Fruit fly (Drosophila melanogaster): ENCODE data around the gene Hakai.

Gene Hakai

DNA sequence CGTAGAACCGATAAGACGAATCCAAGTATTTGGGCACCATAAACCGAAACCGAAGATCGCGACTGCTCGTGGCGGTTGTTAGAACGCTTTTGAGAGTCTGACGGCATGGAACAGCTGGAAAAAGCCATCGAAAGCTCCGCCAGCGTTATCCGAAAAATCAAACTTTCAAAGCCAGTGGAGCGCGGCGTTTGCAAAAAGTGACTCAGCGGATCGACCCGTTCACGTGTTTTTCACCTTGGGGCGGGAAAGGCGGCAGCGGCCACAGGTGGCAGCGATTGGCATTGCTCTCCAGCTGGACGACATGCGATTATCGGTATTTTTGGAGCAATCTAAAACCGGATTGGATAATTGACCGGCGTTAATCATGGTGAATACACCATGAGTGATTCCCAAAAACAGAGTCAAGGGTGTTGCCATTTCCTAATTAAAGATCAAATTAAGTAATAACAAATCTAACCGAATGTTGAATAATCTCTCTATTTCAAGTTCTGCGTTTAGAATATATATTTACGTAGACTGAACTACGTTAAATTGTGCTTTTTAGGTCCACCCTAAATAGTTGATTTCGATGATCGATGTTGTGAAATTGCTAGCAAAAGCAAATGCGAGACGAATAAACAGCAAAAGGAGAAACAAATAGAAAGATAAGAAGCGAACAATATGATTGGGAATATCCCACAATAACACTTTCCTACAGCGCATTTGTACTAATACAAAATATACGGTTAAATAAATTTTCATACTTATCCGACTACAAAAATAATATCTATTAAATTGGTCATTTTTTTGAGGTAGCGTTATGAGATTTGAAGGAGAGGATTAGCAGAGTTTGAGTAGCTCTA is 35.2 kb downstream of the Hakai start, which contains the start of gene CG10337 (continued):
- TF ChIP-seq cato (GFP tag; optimal IDR thresholded peaks at IDR 0.05; ENCODE audit: borderline replicate concordance) (no peak), crc (GFP tag; optimal IDR thresholded peaks at IDR 0.05) (no peak), CG5180 (GFP tag; optimal IDR thresholded peaks at IDR 0.05) (peak; percentile 37), CG11560 (tag; IDR thresholded peaks at IDR 0.05) (no peak), CG3995 (GFP tag; optimal IDR thresholded peaks at IDR 0.05) (peak; percentile 83), gem (tag; optimal IDR thresholded peaks at IDR 0.05) (peak; percentile 70), CG7372 (GFP tag; IDR thresholded peaks at IDR 0.05) (no peak), CG11085 (GFP tag; IDR thresholded peaks at IDR 0.05) (0 out of 2 replicates have a peak, but pooled peaks have one; percentile 26), Myb (GFP tag; optimal IDR thresholded peaks at IDR 0.05) (peak; percentile 24), pum (GFP tag; optimal IDR thresholded peaks at IDR 0.05) (no peak), cad (GFP tag; optimal IDR thresholded peaks at IDR 0.05) (no peak), NC2α (GFP tag; optimal IDR thresholded peaks at IDR 0.05) (no peak), MBD-R2 (GFP tag; IDR thresholded peaks at IDR 0.05) (peak; percentile 59; the same call in 1 of the 2 replicates), CG17829 (tag; optimal IDR thresholded peaks at IDR 0.05) (peak; percentile 5), CG12155 (GFP tag; optimal IDR thresholded peaks at IDR 0.05) (peak; percentile 16), Nf-YB (GFP tag; optimal IDR thresholded peaks at IDR 0.05) (peak; percentile 42), seq (GFP tag; IDR thresholded peaks at IDR 0.05) (no peak), CG6272 (GFP tag; IDR thresholded peaks at IDR 0.05) (no peak), ash1 (GFP tag; optimal IDR thresholded peaks at IDR 0.05) (no peak), CG34224 (GFP tag; IDR thresholded peaks at IDR 0.05; ENCODE audit: partially characterized antibody) (0 out of 3 replicates have a peak, but pooled peaks have one; percentile 25), CG7928 (GFP tag; optimal IDR thresholded peaks at IDR 0.05) (no peak), ERR (GFP tag; optimal IDR thresholded peaks at IDR 0.05) (no peak), Pdp1 (GFP tag; optimal IDR thresholded peaks at IDR 0.05) (peak; percentile 18 to 60), CG17612 (GFP tag; IDR thresholded peaks at IDR 0.05) (no peak), Med (GFP tag) (peak; percentile 83), ATbp (GFP tag; optimal IDR thresholded peaks at IDR 0.05) (peak; percentile 29), CG14050 (GFP tag; IDR thresholded peaks at IDR 0.05) (no peak), CG1792 (GFP tag; optimal IDR thresholded peaks at IDR 0.05) (no peak), fd96Cb (tag; optimal IDR thresholded peaks at IDR 0.05) (peak; percentile 4), CG13296 (GFP tag; optimal IDR thresholded peaks at IDR 0.05) (peak; percentile 68), CG17385 (GFP tag; optimal IDR thresholded peaks at IDR 0.05) (peak; percentile 60), ro (GFP tag; IDR thresholded peaks at IDR 0.05) (no peak), dimm (GFP tag; IDR thresholded peaks at IDR 0.05) (no peak), Fer3 (tag; optimal IDR thresholded peaks at IDR 0.05) (peak; percentile 59), Ada2b (GFP tag; IDR thresholded peaks at IDR 0.05) (peak; percentile 55), Doc3 (GFP tag; IDR thresholded peaks at IDR 0.05; ENCODE audit: partially characterized antibody) (no peak), vnd (GFP tag; IDR thresholded peaks at IDR 0.05; ENCODE audit: partially characterized antibody) (no peak), CG7963 (GFP tag; IDR thresholded peaks at IDR 0.05; ENCODE audit: partially characterized antibody) (no peak), ap (GFP tag; IDR thresholded peaks at IDR 0.05) (no peak), CG4328 (GFP tag; optimal IDR thresholded peaks at IDR 0.05) (peak; percentile 17), gce (GFP tag; IDR thresholded peaks at IDR 0.05) (0 out of 3 replicates have a peak, but pooled peaks have one; percentile 44), knrl (GFP tag; IDR thresholded peaks at IDR 0.05; ENCODE audit: partially characterized antibody) (no peak), HmgZ (tag; optimal IDR thresholded peaks at IDR 0.05) (peak; percentile 18), ssp (GFP tag; IDR thresholded peaks at IDR 0.05) (no peak), nerfin-1 (tag; optimal IDR thresholded peaks at IDR 0.05) (peak; percentile 34), CG12659 (GFP tag; optimal IDR thresholded peaks at IDR 0.05) (peak; percentile 68), CG4707 (GFP tag; optimal IDR thresholded peaks at IDR 0.05) (peak; percentile 12), sr (GFP tag; IDR thresholded peaks at IDR 0.05) (no peak), CG10209 (GFP tag; optimal IDR thresholded peaks at IDR 0.05) (peak; percentile 38)

Data from whole organism, embryonic.